Worm (Caenorhabditis elegans) whole organism, L2 larva: ENCODE results near the gene D2089.3.

Source experiments
- C34F6.9 ChIP-seq: fragments of 150-350 bp; optimal IDR thresholded peaks from 2 replicates; lab custom pipeline; 2014; ENCODE audit warnings: missing biosample characterization, missing genetic modification characterization
- F13H6.1 ChIP-seq: sonication (generic microtip); optimal IDR thresholded peaks from 2 replicates; lab custom pipeline; 2016; ENCODE audit warnings: missing genetic modification characterization, missing compliant biosample characterization
- Y55F3AM.14 ChIP-seq: fragments of 200-800 bp; sonication (Bioruptor generic); optimal IDR thresholded peaks from 2 replicates; lab custom pipeline; 2018; ENCODE audit warnings: mild to moderate bottlenecking, missing genetic modification characterization, missing compliant biosample characterization
- ZK546.5 ChIP-seq: sonication (generic microtip); optimal IDR thresholded peaks from 2 replicates; lab custom pipeline; 2017; ENCODE audit warnings: missing biosample characterization, missing genetic modification characterization
- alr-1 ChIP-seq: fragments of 150-350 bp; optimal IDR thresholded peaks from 2 replicates; lab custom pipeline; 2014; ENCODE audit warnings: missing biosample characterization, missing genetic modification characterization
- aly-2 ChIP-seq: fragments of 150-350 bp; optimal IDR thresholded peaks from 2 replicates; lab custom pipeline; 2014; ENCODE audit warnings: missing biosample characterization, missing genetic modification characterization
- blmp-1 ChIP-seq: sonication (generic microtip); optimal IDR thresholded peaks from 2 replicates; lab custom pipeline; 2017; ENCODE audit warnings: missing genetic modification characterization, mild to moderate bottlenecking, missing compliant biosample characterization, antibody characterized with exemption, moderate library complexity; ENCODE audit not compliant: insufficient read depth
- ceh-82 ChIP-seq: fragments of 150-350 bp; optimal IDR thresholded peaks from 2 replicates; lab custom pipeline; 2014; ENCODE audit warnings: missing biosample characterization, missing genetic modification characterization
- crh-2 ChIP-seq: sonication (generic microtip); optimal IDR thresholded peaks from 2 replicates; lab custom pipeline; 2017; ENCODE audit warnings: missing biosample characterization, missing genetic modification characterization
- dmd-4 ChIP-seq: sonication (generic microtip); optimal IDR thresholded peaks from 2 replicates; lab custom pipeline; 2017; ENCODE audit warnings: missing biosample characterization, missing genetic modification characterization
- elt-1 ChIP-seq: fragments of 150-350 bp; optimal IDR thresholded peaks from 2 replicates; lab custom pipeline; 2014; ENCODE audit warnings: missing biosample characterization, missing genetic modification characterization
- elt-3 ChIP-seq: sonication (generic microtip); optimal IDR thresholded peaks from 2 replicates; lab custom pipeline; 2017; ENCODE audit warnings: missing biosample characterization, missing genetic modification characterization
- fos-1 ChIP-seq: fragments of 150-350 bp; optimal IDR thresholded peaks from 2 replicates; lab custom pipeline; 2014; ENCODE audit warnings: missing biosample characterization, missing genetic modification characterization
- lin-11 ChIP-seq: fragments of 150-350 bp; sonication (generic microtip); optimal IDR thresholded peaks from 2 replicates; lab custom pipeline; 2014; ENCODE audit warnings: missing biosample characterization, missing genetic modification characterization, inconsistent platforms, mixed read lengths
- lin-39 ChIP-seq: fragments of 150-350 bp; optimal IDR thresholded peaks from 2 replicates; lab custom pipeline; 2014; ENCODE audit warnings: missing biosample characterization, missing genetic modification reagents, missing genetic modification characterization
- lsy-2 ChIP-seq, 2 experiments: fragments of 150-350 bp in 1 of 2; sonication (generic microtip) in 1 of 2; optimal IDR thresholded peaks; 2 replicates each; lab custom pipeline; 2014 to 2017; ENCODE audit warnings: missing biosample characterization in 2 of 2, missing genetic modification characterization in 2 of 2
- mbf-1 ChIP-seq: sonication (generic microtip); optimal IDR thresholded peaks from 2 replicates; lab custom pipeline; 2017; ENCODE audit warnings: missing biosample characterization, missing genetic modification characterization
- nhr-10 ChIP-seq: sonication (generic microtip); optimal IDR thresholded peaks from 2 replicates; lab custom pipeline; 2017; ENCODE audit warnings: missing biosample characterization, missing genetic modification characterization
- nhr-129 ChIP-seq: fragments of 150-350 bp; optimal IDR thresholded peaks from 2 replicates; lab custom pipeline; 2014; ENCODE audit warnings: missing biosample characterization, missing genetic modification characterization
- nhr-21 ChIP-seq: fragments of 150-350 bp; optimal IDR thresholded peaks from 2 replicates; lab custom pipeline; 2014; ENCODE audit warnings: missing biosample characterization, missing genetic modification characterization
- nhr-237 ChIP-seq: fragments of 150-350 bp; optimal IDR thresholded peaks from 2 replicates; lab custom pipeline; 2014; ENCODE audit warnings: missing biosample characterization, missing genetic modification characterization
- nhr-6 ChIP-seq: fragments of 150-350 bp; optimal IDR thresholded peaks from 2 replicates; lab custom pipeline; 2014; ENCODE audit warnings: missing biosample characterization, missing genetic modification characterization
- nhr-77 ChIP-seq: fragments of 150-350 bp; optimal IDR thresholded peaks from 2 replicates; lab custom pipeline; 2014; ENCODE audit warnings: missing biosample characterization, missing genetic modification characterization
- sem-4 ChIP-seq: fragments of 150-350 bp; optimal IDR thresholded peaks from 2 replicates; lab custom pipeline; 2014; ENCODE audit warnings: missing biosample characterization, missing genetic modification reagents, missing genetic modification characterization
- sma-3 ChIP-seq: sonication (generic microtip); optimal IDR thresholded peaks from 2 replicates; lab custom pipeline; 2016; ENCODE audit warnings: missing genetic modification reagents, missing genetic modification characterization, missing compliant biosample characterization
- sma-9 ChIP-seq, 2 experiments: fragments of 150-350 bp in 1 of 2; sonication (generic microtip) in 1 of 2; optimal IDR thresholded peaks; 2 replicates each; lab custom pipeline; 2014 to 2016; ENCODE audit warnings: missing genetic modification characterization in 2 of 2, mild to moderate bottlenecking in 1 of 2, missing biosample characterization in 1 of 2, missing compliant biosample characterization in 1 of 2, missing genetic modification reagents in 1 of 2, moderate library complexity in 1 of 2
- snpc-4 ChIP-seq: fragments of 150-350 bp; optimal IDR thresholded peaks from 2 replicates; lab custom pipeline; 2014; ENCODE audit warnings: missing biosample characterization, missing genetic modification characterization
- unc-55 ChIP-seq: fragments of 150-350 bp; sonication (generic microtip); optimal IDR thresholded peaks from 3 replicates; lab custom pipeline; 2014; ENCODE audit warnings: missing biosample characterization, missing genetic modification reagents, missing genetic modification characterization
- unc-62 ChIP-seq: fragments of 150-350 bp; optimal IDR thresholded peaks from 2 replicates; lab custom pipeline; 2014; ENCODE audit warnings: missing biosample characterization, missing genetic modification reagents, missing genetic modification characterization
- zag-1 ChIP-seq: fragments of 150-350 bp; optimal IDR thresholded peaks from 2 replicates; lab custom pipeline; 2014; ENCODE audit warnings: missing biosample characterization, missing genetic modification characterization
- ztf-1 ChIP-seq: fragments of 200-800 bp; sonication (Bioruptor generic); conservative IDR thresholded peaks from 2 replicates; pipeline ENCODE4 v1.3.6; 2022; ENCODE audit warnings: missing genetic modification characterization, missing compliant biosample characterization
- ztf-11 ChIP-seq: sonication (generic microtip); optimal IDR thresholded peaks from 2 replicates; lab custom pipeline; 2017; ENCODE audit warnings: missing biosample characterization, missing genetic modification characterization

The D2089.3 gene

DNA sequence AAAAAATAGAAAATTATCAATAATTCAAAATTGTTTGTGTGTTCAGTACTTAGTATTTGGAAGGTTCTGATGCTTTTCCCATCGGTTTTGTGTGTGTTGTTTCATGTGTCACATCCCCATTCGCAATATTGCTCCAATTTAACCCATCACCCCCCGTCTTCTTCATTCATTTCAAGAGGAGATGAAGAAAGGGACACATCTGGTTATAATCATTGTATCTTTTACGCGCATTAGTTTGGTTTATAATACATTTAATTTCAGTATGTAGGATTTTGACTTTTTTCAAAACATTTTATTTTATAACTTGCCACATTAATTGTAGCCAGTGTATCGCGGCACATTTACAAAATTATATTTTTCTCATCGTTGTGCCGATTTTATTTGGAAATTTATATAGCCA is 15.2 kb upstream of the D2089.3 start:
- TF ChIP-seq mbf-1 (tag; lab: Kevin White, UChicago) (no peak), F13H6.1 (tag; lab: Kevin White, UChicago) (no peak), ZK546.5 (tag; lab: Kevin White, UChicago) (no peak), Y55F3AM.14 (no peak), nhr-237 (tag; lab: Kevin White, UChicago) (no peak), unc-55 (GFP tag; lab: Kevin White, UChicago) (no peak), unc-62 (GFP tag; lab: Kevin White, UChicago) (no peak), nhr-77 (tag; lab: Kevin White, UChicago) (no peak), lin-11 (tag; lab: Kevin White, UChicago) (no peak), snpc-4 (no peak), zag-1 (tag; lab: Kevin White, UChicago) (no peak), blmp-1 (tag; lab: Kevin White, UChicago) (no peak), alr-1 (tag; lab: Kevin White, UChicago) (no peak)

DNA sequence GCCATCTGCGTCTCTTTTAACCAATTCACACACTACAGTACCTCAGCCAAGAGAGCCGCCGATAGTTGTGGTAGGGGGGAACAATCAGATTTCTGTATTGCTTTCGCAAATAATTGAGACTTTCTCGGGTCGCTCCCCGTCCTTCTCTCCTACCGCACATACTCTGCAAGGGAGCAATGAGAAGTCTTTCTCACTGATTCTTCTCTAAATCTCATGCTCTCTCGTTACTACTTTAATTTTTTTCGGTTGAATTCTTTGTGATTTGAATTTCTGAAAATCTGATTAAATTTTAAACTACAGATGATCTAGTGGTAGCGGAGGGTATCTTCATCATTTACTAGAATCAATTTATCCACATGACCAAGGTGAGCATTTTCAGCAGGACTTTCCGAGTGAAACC is 10.4 kb upstream of the D2089.3 start, which contains the start of gene ptb-1:
TSS of gene ptb-1 (plus strand) at position 301 of the 400 bp plus-strand sequence.
- TF ChIP-seq sma-9 (GFP tag; optimal IDR thresholded peaks at IDR 0.05; lab: Kevin White, UChicago) (no peak), sma-9 (tag; optimal IDR thresholded peaks at IDR 0.05; lab: Kevin White, UChicago) (no peak), Y55F3AM.14 (no peak), unc-62 (GFP tag; lab: Kevin White, UChicago) (no peak), zag-1 (tag; lab: Kevin White, UChicago) (no peak), nhr-10 (tag; lab: Kevin White, UChicago) (no peak), ztf-1 (GFP tag; lab: Robert Waterston, UW) (no peak), ztf-11 (tag; lab: Kevin White, UChicago) (no peak), lin-39 (no peak), nhr-129 (tag; lab: Kevin White, UChicago) (no peak), blmp-1 (tag; lab: Kevin White, UChicago) (no peak), snpc-4 (no peak), dmd-4 (tag; lab: Kevin White, UChicago) (no peak), F13H6.1 (tag; lab: Kevin White, UChicago) (no peak), nhr-21 (tag; lab: Kevin White, UChicago) (no peak), lin-11 (tag; lab: Kevin White, UChicago) (no peak), sem-4 (no peak), alr-1 (tag; lab: Kevin White, UChicago) (no peak), crh-2 (tag; lab: Kevin White, UChicago) (no peak)
- TF ChIP-seq, all 48 proteins: peak for 0

DNA sequence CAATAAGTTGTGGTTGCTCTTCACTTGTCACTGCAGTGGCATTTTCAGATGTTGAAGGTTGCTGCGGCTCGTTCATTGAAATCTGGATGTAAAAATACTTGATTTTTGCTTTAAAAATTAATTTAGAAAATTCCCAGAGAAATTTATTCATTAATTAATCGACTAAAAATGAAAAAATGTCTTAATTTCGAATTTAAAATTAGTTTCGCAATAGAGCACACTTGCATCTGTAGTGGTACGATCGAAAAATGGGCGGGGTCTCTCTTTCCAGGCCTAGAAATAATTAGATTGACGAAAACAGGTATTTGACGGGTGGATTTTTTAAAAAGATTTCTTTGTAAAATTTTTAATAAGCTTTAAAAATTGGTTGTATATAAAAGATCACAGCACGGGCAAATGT is 2.2 kb downstream of the D2089.3 start, which contains the start of gene D2089.8:
TSS of gene D2089.8 (minus strand) at position 84 of the 400 bp plus-strand sequence.
- TF ChIP-seq nhr-10 (tag; lab: Kevin White, UChicago), result no peak
- no peak for TF ChIP-seq nhr-21 (tag; lab: Kevin White, UChicago)
- peak; percentile 32 for TF ChIP-seq C34F6.9 (tag; lab: Kevin White, UChicago)
- peak in 1 of 2 experiments; percentile 35 for TF ChIP-seq lsy-2 (tag; optimal IDR thresholded peaks at IDR 0.05; lab: Kevin White, UChicago)
- no peak for TF ChIP-seq aly-2 (tag; lab: Kevin White, UChicago)
- TF ChIP-seq sma-3 (GFP tag; lab: Kevin White, UChicago), result no peak

DNA sequence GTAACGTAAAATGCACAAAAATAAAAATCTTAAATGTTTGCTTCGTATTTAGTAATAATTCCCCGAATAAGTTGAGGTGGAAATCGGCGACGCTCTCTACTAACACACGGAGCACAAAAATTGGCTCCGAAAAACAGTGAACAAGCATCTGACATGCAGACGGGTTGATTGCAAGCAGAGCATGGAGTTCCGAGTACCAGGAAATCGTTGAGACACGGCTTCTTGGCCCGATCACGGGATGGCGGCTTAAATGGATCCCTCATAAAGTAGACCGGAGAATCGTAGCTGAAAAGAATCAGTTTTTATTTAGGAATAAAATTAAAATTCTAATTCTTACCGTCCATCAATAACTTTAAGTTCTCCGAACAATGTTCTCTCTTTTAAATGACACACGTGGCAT is 2.7 kb downstream of the D2089.3 start:
- TF ChIP-seq nhr-21 (tag; lab: Kevin White, UChicago), result no peak
- TF ChIP-seq ztf-1 (GFP tag; lab: Robert Waterston, UW), result no peak
- no peak for TF ChIP-seq ZK546.5 (tag; lab: Kevin White, UChicago)
- no peak for TF ChIP-seq alr-1 (tag; lab: Kevin White, UChicago)
- TF ChIP-seq nhr-10 (tag; lab: Kevin White, UChicago), result no peak
- TF ChIP-seq lin-11 (tag; lab: Kevin White, UChicago), result no peak
- no peak for TF ChIP-seq C34F6.9 (tag; lab: Kevin White, UChicago)
- no peak for TF ChIP-seq snpc-4
- TF ChIP-seq elt-1 (tag; lab: Kevin White, UChicago), result no peak
- no peak for TF ChIP-seq nhr-6 (tag; lab: Kevin White, UChicago)
- no peak for TF ChIP-seq nhr-237 (tag; lab: Kevin White, UChicago)
- no peak for TF ChIP-seq nhr-129 (tag; lab: Kevin White, UChicago)
- no peak for TF ChIP-seq elt-3
- no peak for TF ChIP-seq fos-1
- no peak for TF ChIP-seq ceh-82 (tag; lab: Kevin White, UChicago)
